Fruit fly (Drosophila melanogaster): ENCODE measurements around the gene ApepP.

The ApepP gene

DNA sequence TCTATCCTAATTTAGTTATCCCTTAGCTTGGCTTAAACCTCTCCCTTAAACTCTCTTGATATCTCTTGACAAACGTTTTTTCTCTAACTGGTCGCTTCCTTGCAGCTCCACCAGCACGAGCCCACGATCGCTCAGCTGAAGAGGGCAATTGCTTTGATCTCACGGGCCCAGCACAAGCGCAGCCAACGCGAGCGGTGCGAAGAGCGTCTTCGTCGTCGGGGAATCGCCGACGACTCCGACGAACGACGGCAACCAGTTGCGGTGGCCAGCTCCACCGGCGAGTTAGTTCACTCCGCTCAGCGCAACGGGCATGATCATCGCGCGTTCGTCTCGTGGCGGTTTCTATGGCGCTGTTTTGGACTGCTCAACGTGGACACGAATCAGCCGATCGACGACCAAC, 29.3 kb downstream of the ApepP start (continued):
- no peak for TF ChIP-seq Pdp1 (GFP tag; optimal IDR thresholded peaks at IDR 0.05)
- TF ChIP-seq ems (GFP tag; optimal IDR thresholded peaks at IDR 0.05), result no peak
- no peak for TF ChIP-seq Hey (tag; optimal IDR thresholded peaks at IDR 0.05)
- no peak for TF ChIP-seq trh (GFP tag; optimal IDR thresholded peaks at IDR 0.05)
- TF ChIP-seq CG1233 (GFP tag; optimal IDR thresholded peaks at IDR 0.05), result no peak
- no peak for TF ChIP-seq CG10431 (GFP tag; optimal IDR thresholded peaks at IDR 0.05)
- peak; percentile 36 for TF ChIP-seq HmgZ (tag; optimal IDR thresholded peaks at IDR 0.05)
- TF ChIP-seq NFAT (GFP tag; IDR thresholded peaks at IDR 0.05), result no peak; the same call in 1 of the 2 replicates
- TF ChIP-seq grn (GFP tag; optimal IDR thresholded peaks at IDR 0.05), result no peak
- no peak for TF ChIP-seq HLH4C (GFP tag; IDR thresholded peaks at IDR 0.05; ENCODE audit: partially characterized antibody)
- TF ChIP-seq fd3F (GFP tag; optimal IDR thresholded peaks at IDR 0.05), result no peak
- TF ChIP-seq kay (GFP tag; optimal IDR thresholded peaks at IDR 0.05), result no peak
- TF ChIP-seq CG17186 (GFP tag; optimal IDR thresholded peaks at IDR 0.05), result no peak
- TF ChIP-seq CG10267 (tag; optimal IDR thresholded peaks at IDR 0.05), result no peak
- TF ChIP-seq CG13296 (GFP tag; optimal IDR thresholded peaks at IDR 0.05), result peak; percentile 22
- no peak for TF ChIP-seq CG7372 (GFP tag; IDR thresholded peaks at IDR 0.05)
- TF ChIP-seq CG13894 (tag; optimal IDR thresholded peaks at IDR 0.05), result no peak
- no peak for TF ChIP-seq NC2β (GFP tag; optimal IDR thresholded peaks at IDR 0.05)
- no peak for TF ChIP-seq CG31388 (GFP tag; optimal IDR thresholded peaks at IDR 0.05)
- TF ChIP-seq sc (optimal IDR thresholded peaks at IDR 0.05), result no peak
- TF ChIP-seq sc (GFP tag; optimal IDR thresholded peaks at IDR 0.05), result no peak
- no peak for TF ChIP-seq tgo (GFP tag; IDR thresholded peaks at IDR 0.05)
- TF ChIP-seq hkb (optimal IDR thresholded peaks at IDR 0.05), result no peak
- TF ChIP-seq hkb (GFP tag; IDR thresholded peaks at IDR 0.05), result peak; percentile 37; the same call in 1 of the 2 replicates
- TF ChIP-seq gt (GFP tag; IDR thresholded peaks at IDR 0.05), result no peak
- no peak for TF ChIP-seq CG11398 (GFP tag; optimal IDR thresholded peaks at IDR 0.05)
- no peak for TF ChIP-seq dmrt99B (tag; optimal IDR thresholded peaks at IDR 0.05)
- TF ChIP-seq CG18599 (GFP tag; optimal IDR thresholded peaks at IDR 0.05), result no peak
- TF ChIP-seq lmd (GFP tag; IDR thresholded peaks at IDR 0.05), result no peak
- no peak for TF ChIP-seq B-H1 (GFP tag; IDR thresholded peaks at IDR 0.05)
- TF ChIP-seq Bgb (GFP tag; IDR thresholded peaks at IDR 0.05; ENCODE audit: partially characterized antibody), result peak; percentile 47; the same call in 1 of the 2 replicates
- no peak for TF ChIP-seq ase (GFP tag; IDR thresholded peaks at IDR 0.05)
- TF ChIP-seq dysf (GFP tag; IDR thresholded peaks at IDR 0.05), result no peak
- TF ChIP-seq cg (GFP tag; optimal IDR thresholded peaks at IDR 0.05), result no peak
- peak; percentile 4 for TF ChIP-seq CG5180 (GFP tag; optimal IDR thresholded peaks at IDR 0.05)
- TF ChIP-seq CG10543 (GFP tag; optimal IDR thresholded peaks at IDR 0.05), result peak; percentile 84
- TF ChIP-seq ci (GFP tag; IDR thresholded peaks at IDR 0.05), result peak; percentile 66; the same call in 2 of the 3 replicates
- TF ChIP-seq CG11456 (GFP tag; IDR thresholded peaks at IDR 0.05), result no peak
- peak; percentile 94 for TF ChIP-seq CG15514 (GFP tag; optimal IDR thresholded peaks at IDR 0.05)
- TF ChIP-seq Abd-B (GFP tag; optimal IDR thresholded peaks at IDR 0.05), result no peak
- TF ChIP-seq CG4282 (GFP tag; optimal IDR thresholded peaks at IDR 0.05), result no peak
- no peak for TF ChIP-seq CG10979 (tag; optimal IDR thresholded peaks at IDR 0.05)
- 0 out of 2 replicates have a peak, but pooled peaks have one; percentile 19 for TF ChIP-seq CG14441 (GFP tag; IDR thresholded peaks at IDR 0.05)
- no peak for TF ChIP-seq ftz-f1 (GFP tag; optimal IDR thresholded peaks at IDR 0.05)
- no peak for TF ChIP-seq jigr1 (GFP tag; IDR thresholded peaks at IDR 0.05)
- no peak for TF ChIP-seq zfh2 (GFP tag; optimal IDR thresholded peaks at IDR 0.05)
- TF ChIP-seq HmgD (GFP tag; optimal IDR thresholded peaks at IDR 0.05), result no peak
- peak; percentile 85 for TF ChIP-seq CG3163 (GFP tag; optimal IDR thresholded peaks at IDR 0.05)
- TF ChIP-seq BtbVII (GFP tag; optimal IDR thresholded peaks at IDR 0.05), result peak; percentile 1
- no peak for TF ChIP-seq cad (GFP tag; optimal IDR thresholded peaks at IDR 0.05)
- TF ChIP-seq CG8388 (GFP tag; optimal IDR thresholded peaks at IDR 0.05), result no peak
- TF ChIP-seq CG15011 (GFP tag; optimal IDR thresholded peaks at IDR 0.05), result no peak
